Worm (Caenorhabditis elegans) whole organism, early embryonic: ENCODE measurements around the gene nhr-251.

ENCODE experiments used
- B0310.2 ChIP-seq: sonication (generic microtip); optimal IDR thresholded peaks from 2 replicates; lab custom pipeline; 2016; ENCODE audit warnings: mild to moderate bottlenecking, missing genetic modification characterization, missing compliant biosample characterization
- ama-1 ChIP-seq: fragments of 150-350 bp; optimal IDR thresholded peaks from 2 replicates; lab custom pipeline; 2014
- ceh-13 ChIP-seq: fragments of 200-800 bp; sonication (Bioruptor generic); optimal IDR thresholded peaks from 2 replicates; lab custom pipeline; 2018; ENCODE audit warnings: mild to moderate bottlenecking, missing genetic modification characterization, missing compliant biosample characterization
- ceh-36 ChIP-seq: sonication (generic microtip); optimal IDR thresholded peaks from 2 replicates; lab custom pipeline; 2016; ENCODE audit warnings: missing genetic modification characterization, inconsistent platforms, missing compliant biosample characterization
- ets-7 ChIP-seq: sonication (generic microtip); optimal IDR thresholded peaks from 2 replicates; lab custom pipeline; 2016; ENCODE audit warnings: missing genotype, missing genetic modification characterization, missing compliant biosample characterization
- flt-1 ChIP-seq: fragments of 200-800 bp; sonication (Bioruptor generic); IDR thresholded peaks from 2 replicates; pipeline ENCODE4 v1.3.6; 2022; ENCODE audit warnings: missing genetic modification characterization, missing compliant biosample characterization
- hmbx-1 ChIP-seq: sonication (generic microtip); optimal IDR thresholded peaks from 2 replicates; lab custom pipeline; 2016; ENCODE audit warnings: mild to moderate bottlenecking, missing genetic modification characterization, missing compliant biosample characterization
- hmg-4 ChIP-seq: fragments of 200-800 bp; sonication (Bioruptor generic); optimal IDR thresholded peaks from 2 replicates; lab custom pipeline; 2018; ENCODE audit warnings: mild to moderate bottlenecking, missing genetic modification characterization, missing compliant biosample characterization
- hnd-1 ChIP-seq: sonication (generic microtip); optimal IDR thresholded peaks from 2 replicates; lab custom pipeline; 2016; ENCODE audit warnings: missing genetic modification characterization, missing compliant biosample characterization
- pes-1 ChIP-seq: fragments of 200-800 bp; sonication (Bioruptor generic); IDR thresholded peaks from 2 replicates; pipeline ENCODE4 v1.3.6; 2022; ENCODE audit warnings: missing genetic modification reagents, missing genetic modification characterization, missing compliant biosample characterization
- scrt-1 ChIP-seq: fragments of 200-800 bp; sonication (Bioruptor generic); IDR thresholded peaks from 2 replicates; pipeline ENCODE4 v1.3.6; 2022; ENCODE audit warnings: missing genetic modification characterization, missing compliant biosample characterization
- sea-1 ChIP-seq: fragments of 200-800 bp; sonication (Bioruptor generic); conservative IDR thresholded peaks from 2 replicates; pipeline ENCODE4 v1.3.6; 2022; ENCODE audit warnings: missing genetic modification characterization, missing compliant biosample characterization
- tbx-11 ChIP-seq: fragments of 200-800 bp; sonication (Bioruptor generic); IDR thresholded peaks from 2 replicates; pipeline ENCODE4 v1.3.6; 2022; ENCODE audit warnings: missing genetic modification characterization, missing compliant biosample characterization
- tra-4 ChIP-seq: sonication (generic microtip); optimal IDR thresholded peaks from 2 replicates; lab custom pipeline; 2017; ENCODE audit warnings: missing genetic modification characterization, missing compliant biosample characterization

DNA sequence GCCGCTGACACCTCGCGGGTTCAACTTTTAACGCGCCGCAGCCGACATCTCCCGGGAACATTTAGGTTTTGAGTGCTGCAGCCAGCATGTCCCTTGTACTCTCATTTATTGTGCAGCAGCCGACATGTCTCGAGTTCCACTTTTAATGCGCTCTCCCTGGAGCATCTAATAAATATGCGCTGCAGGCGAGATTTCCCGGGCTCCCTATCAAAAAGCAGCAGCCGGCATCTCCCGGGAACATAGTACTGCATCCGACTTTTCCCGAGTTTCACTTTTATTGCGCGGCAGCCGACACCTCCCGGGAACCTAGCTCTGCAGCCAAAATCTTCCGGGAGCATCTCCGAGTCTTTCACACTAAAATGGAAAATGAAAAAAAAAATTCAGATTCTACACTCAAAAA, 20.7 kb downstream of the nhr-251 start:
- TF ChIP-seq ceh-36 (tag; lab: Kevin White, UChicago): no peak
- no peak for TF ChIP-seq flt-1
- no peak for TF ChIP-seq scrt-1
- no peak for TF ChIP-seq hnd-1
- no peak for TF ChIP-seq tra-4 (tag; lab: Kevin White, UChicago)
- TF ChIP-seq ama-1 (lab: Kevin White, UChicago): no peak
- no peak for TF ChIP-seq tbx-11 (GFP tag; lab: Robert Waterston, UW)
- no peak for TF ChIP-seq ets-7 (tag; lab: Kevin White, UChicago)
- no peak for TF ChIP-seq B0310.2 (tag; lab: Kevin White, UChicago)
- no peak for TF ChIP-seq pes-1 (GFP tag; lab: Robert Waterston, UW)
- TF ChIP-seq ceh-13: no peak
- no peak for TF ChIP-seq hmg-4
- no peak for TF ChIP-seq hmbx-1 (tag; lab: Kevin White, UChicago)
- no peak for TF ChIP-seq sea-1
